Worm (Caenorhabditis elegans): Measurements from ENCODE around the gene lig-1.

DNA sequence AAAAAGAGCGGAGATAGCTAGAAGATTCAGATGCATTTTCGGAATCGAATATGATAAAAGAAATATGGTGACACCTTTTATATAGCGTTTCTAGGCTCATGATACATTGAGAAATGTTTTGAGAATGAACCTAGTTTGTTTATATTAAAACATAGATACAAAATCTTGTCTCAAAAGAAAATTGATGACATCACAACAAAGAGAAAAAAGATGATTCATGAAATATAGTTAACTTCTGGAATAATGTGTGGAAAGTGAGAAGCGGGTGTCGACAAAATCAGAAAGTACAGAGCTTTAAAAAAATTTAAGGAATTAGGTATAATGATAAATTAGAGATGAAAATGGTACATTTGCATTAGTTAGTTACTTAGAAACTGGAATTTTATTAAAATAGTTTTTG lies 21.1 kb upstream of the lig-1 start, which contains the start of gene D1054.10:
- TF ChIP-seq lin-39 (tag; optimal IDR thresholded peaks at IDR 0.05) (no peak), zag-1 (tag; optimal IDR thresholded peaks at IDR 0.05) (no peak), nhr-76 (tag; optimal IDR thresholded peaks at IDR 0.05) (no peak), hlh-30 (tag; optimal IDR thresholded peaks at IDR 0.05; ENCODE audit: insufficient read depth) (no peak), nhr-77 (tag; optimal IDR thresholded peaks at IDR 0.05) (no peak), lsy-2 (tag; optimal IDR thresholded peaks at IDR 0.05) (no peak), snpc-4 (tag; optimal IDR thresholded peaks at IDR 0.05) (no peak), nhr-237 (tag; optimal IDR thresholded peaks at IDR 0.05) (no peak), unc-39 (tag; optimal IDR thresholded peaks at IDR 0.05) (no peak), unc-62 (GFP tag; optimal IDR thresholded peaks at IDR 0.05 in 1 of 2) (no peak), unc-62 (tag; optimal IDR thresholded peaks at IDR 0.05) (no peak), mep-1 (tag; optimal IDR thresholded peaks at IDR 0.05) (no peak), ceh-28 (tag; optimal IDR thresholded peaks at IDR 0.05) (no peak), zfp-2 (tag; optimal IDR thresholded peaks at IDR 0.05) (no peak)
